Worm (Caenorhabditis elegans) whole organism, L1 larva: ENCODE data around the gene nlp-76.

Experiments
- C16A3.4 ChIP-seq: fragments of 150-350 bp; optimal IDR thresholded peaks from 2 replicates; lab custom pipeline; 2014; ENCODE audit warnings: missing biosample characterization, missing genetic modification characterization
- F16B12.6 ChIP-seq: fragments of 150-350 bp; optimal IDR thresholded peaks from 2 replicates; lab custom pipeline; 2014; ENCODE audit warnings: missing biosample characterization, missing genetic modification characterization
- Y116A8C.19 ChIP-seq: sonication (generic microtip); optimal IDR thresholded peaks from 2 replicates; lab custom pipeline; 2016; ENCODE audit warnings: missing compliant biosample characterization, missing genetic modification characterization, borderline replicate concordance
- aha-1 ChIP-seq: fragments of 150-350 bp; optimal IDR thresholded peaks from 2 replicates; lab custom pipeline; 2014; ENCODE audit warnings: missing biosample characterization, missing genetic modification characterization
- alr-1 ChIP-seq: fragments of 200-800 bp; sonication (Bioruptor generic); optimal IDR thresholded peaks from 2 replicates; lab custom pipeline; 2018; ENCODE audit warnings: borderline replicate concordance, mild to moderate bottlenecking, missing genetic modification characterization, missing compliant biosample characterization
- aly-2 ChIP-seq: fragments of 150-350 bp; optimal IDR thresholded peaks from 2 replicates; lab custom pipeline; 2014; ENCODE audit warnings: missing biosample characterization, missing genetic modification characterization
- ama-1 ChIP-seq: fragments of 150-350 bp; optimal IDR thresholded peaks from 2 replicates; lab custom pipeline; 2014
- blmp-1 ChIP-seq: fragments of 150-350 bp; optimal IDR thresholded peaks from 2 replicates; lab custom pipeline; 2014; ENCODE audit warnings: missing biosample characterization, missing genetic modification characterization
- ceh-63 ChIP-seq: fragments of 200-800 bp; sonication (Bioruptor generic); optimal IDR thresholded peaks from 2 replicates; lab custom pipeline; 2018; ENCODE audit warnings: mild to moderate bottlenecking, missing genetic modification characterization, missing compliant biosample characterization
- ceh-8 ChIP-seq: fragments of 200-800 bp; sonication (Bioruptor generic); optimal IDR thresholded peaks from 2 replicates; lab custom pipeline; 2018; ENCODE audit warnings: mild to moderate bottlenecking, missing genetic modification characterization, moderate library complexity, missing compliant biosample characterization
- ceh-88 ChIP-seq: fragments of 200-800 bp; sonication (Bioruptor generic); IDR thresholded peaks from 2 replicates; pipeline ENCODE4 v1.3.6; 2022; ENCODE audit warnings: missing genetic modification characterization, missing compliant biosample characterization
- ceh-90 ChIP-seq: sonication (generic microtip); optimal IDR thresholded peaks from 2 replicates; lab custom pipeline; 2016; ENCODE audit warnings: missing genetic modification characterization, missing compliant biosample characterization
- efl-1 ChIP-seq, 4 experiments: fragments of 150-350 bp; optimal IDR thresholded peaks in 3 of 4; peaks in 1 of 4; 1 replicate in 1 of 4; 2 replicates in 3 of 4; lab custom pipeline; 2014; ENCODE audit warnings: missing biosample characterization in 2 of 4, missing genetic modification characterization in 2 of 4, missing genetic modification reagents in 2 of 4
- efl-3 ChIP-seq: fragments of 200-800 bp; sonication (Bioruptor generic); optimal IDR thresholded peaks from 2 replicates; lab custom pipeline; 2018; ENCODE audit warnings: mild to moderate bottlenecking, missing genetic modification characterization, missing compliant biosample characterization
- egl-27 ChIP-seq, 2 experiments: fragments of 150-350 bp in 1 of 2; sonication (generic microtip); optimal IDR thresholded peaks; 3 replicates each; lab custom pipeline; 2017 to 2018; ENCODE audit warnings: missing biosample characterization in 2 of 2, missing genetic modification characterization in 2 of 2, missing genetic modification reagents in 2 of 2
- elt-2 ChIP-seq: sonication (generic microtip); optimal IDR thresholded peaks from 2 replicates; lab custom pipeline; 2016; ENCODE audit warnings: missing genetic modification characterization, mild to moderate bottlenecking, inconsistent platforms, missing compliant biosample characterization, missing genetic modification reagents
- elt-3 ChIP-seq, 6 experiments: fragments of 150-350 bp in 1 of 6; sonication (generic microtip); optimal IDR thresholded peaks; 2 replicates each; lab custom pipeline; 2017 to 2018; ENCODE audit warnings: missing biosample characterization in 6 of 6, missing genetic modification characterization in 6 of 6, inconsistent platforms in 1 of 6
- fkh-4 ChIP-seq: sonication (generic microtip); optimal IDR thresholded peaks from 2 replicates; lab custom pipeline; 2016; ENCODE audit warnings: missing compliant biosample characterization, missing genetic modification characterization, borderline replicate concordance
- fkh-8 ChIP-seq: sonication (generic microtip); optimal IDR thresholded peaks from 2 replicates; lab custom pipeline; 2016; ENCODE audit warnings: mild to moderate bottlenecking, missing genetic modification characterization, missing compliant biosample characterization
- fos-1 ChIP-seq: fragments of 150-350 bp; optimal IDR thresholded peaks from 2 replicates; lab custom pipeline; 2014; ENCODE audit warnings: missing biosample characterization, missing genetic modification characterization
- hlh-17 ChIP-seq: fragments of 200-800 bp; sonication (Bioruptor generic); optimal IDR thresholded peaks from 2 replicates; lab custom pipeline; 2018; ENCODE audit warnings: missing genetic modification characterization, mild to moderate bottlenecking, missing compliant biosample characterization, moderate library complexity, borderline replicate concordance
- hlh-4 ChIP-seq: sonication (generic microtip); optimal IDR thresholded peaks from 2 replicates; lab custom pipeline; 2016; ENCODE audit warnings: mild to moderate bottlenecking, missing genetic modification characterization, missing compliant biosample characterization
- hpl-2 ChIP-seq: fragments of 150-350 bp; optimal IDR thresholded peaks from 2 replicates; lab custom pipeline; 2014; ENCODE audit warnings: missing biosample characterization, missing genetic modification reagents, missing genetic modification characterization
- isw-1 ChIP-seq: fragments of 200-800 bp; sonication (Bioruptor generic); IDR thresholded peaks from 2 replicates; pipeline ENCODE4 v1.3.6; 2022; ENCODE audit warnings: missing genetic modification characterization, missing compliant biosample characterization
- jun-1 ChIP-seq: fragments of 150-350 bp; optimal IDR thresholded peaks from 2 replicates; lab custom pipeline; 2014; ENCODE audit warnings: missing biosample characterization, missing genetic modification reagents, missing genetic modification characterization
- lin-13 ChIP-seq: fragments of 150-350 bp; optimal IDR thresholded peaks from 2 replicates; lab custom pipeline; 2014; ENCODE audit warnings: missing biosample characterization, missing genetic modification reagents, missing genetic modification characterization
- lin-14 ChIP-seq: fragments of 200-800 bp; sonication (Bioruptor generic); optimal IDR thresholded peaks from 2 replicates; lab custom pipeline; 2018; ENCODE audit warnings: mild to moderate bottlenecking, missing genetic modification characterization, moderate library complexity, missing compliant biosample characterization
- lin-15B ChIP-seq: fragments of 150-350 bp; sonication (generic microtip); optimal IDR thresholded peaks from 3 replicates; lab custom pipeline; 2014; ENCODE audit warnings: missing biosample characterization, missing genetic modification characterization
- lin-35 ChIP-seq, 2 experiments: fragments of 150-350 bp; optimal IDR thresholded peaks; 2 replicates each; lab custom pipeline; 2014; ENCODE audit warnings: missing biosample characterization in 2 of 2, missing genetic modification characterization in 2 of 2, missing genetic modification reagents in 2 of 2
- lin-39 ChIP-seq: fragments of 150-350 bp; optimal IDR thresholded peaks from 2 replicates; lab custom pipeline; 2014; ENCODE audit warnings: missing biosample characterization, missing genetic modification reagents, missing genetic modification characterization
- lsy-2 ChIP-seq, 2 experiments: fragments of 150-350 bp; optimal IDR thresholded peaks; 2 replicates each; lab custom pipeline; 2014; ENCODE audit warnings: missing biosample characterization in 2 of 2, missing genetic modification characterization in 2 of 2
- mab-9 ChIP-seq: fragments of 200-800 bp; sonication (Bioruptor generic); IDR thresholded peaks from 2 replicates; pipeline ENCODE4 v1.3.6; 2022; ENCODE audit warnings: missing genetic modification reagents, missing genetic modification characterization, missing compliant biosample characterization
- mdl-1 ChIP-seq, 2 experiments: fragments of 150-350 bp; optimal IDR thresholded peaks; 2 replicates each; lab custom pipeline; 2014 to 2017; ENCODE audit warnings: missing biosample characterization in 2 of 2, missing genetic modification characterization in 2 of 2, inconsistent platforms in 1 of 2
- mef-2 ChIP-seq: fragments of 150-350 bp; optimal IDR thresholded peaks from 2 replicates; lab custom pipeline; 2014; ENCODE audit warnings: missing biosample characterization, missing genetic modification characterization
- mep-1 ChIP-seq: fragments of 150-350 bp; optimal IDR thresholded peaks from 2 replicates; lab custom pipeline; 2014; ENCODE audit warnings: missing biosample characterization, missing genetic modification characterization
- nhr-11 ChIP-seq: fragments of 150-350 bp; optimal IDR thresholded peaks from 2 replicates; lab custom pipeline; 2014; ENCODE audit warnings: missing biosample characterization, missing genetic modification characterization
- nhr-19 ChIP-seq: fragments of 200-800 bp; sonication (Bioruptor generic); conservative IDR thresholded peaks from 2 replicates; pipeline ENCODE4 v1.3.6; 2022; ENCODE audit warnings: missing genetic modification characterization, missing compliant biosample characterization
- nhr-47 ChIP-seq: sonication (generic microtip); optimal IDR thresholded peaks from 2 replicates; lab custom pipeline; 2016; ENCODE audit warnings: mild to moderate bottlenecking, missing genetic modification characterization, moderate library complexity, missing compliant biosample characterization
- nhr-77 ChIP-seq: fragments of 150-350 bp; optimal IDR thresholded peaks from 2 replicates; lab custom pipeline; 2014; ENCODE audit warnings: missing biosample characterization, missing genetic modification characterization
- nhr-90 ChIP-seq: sonication (generic microtip); optimal IDR thresholded peaks from 2 replicates; lab custom pipeline; 2016; ENCODE audit warnings: mild to moderate bottlenecking, missing genetic modification characterization, missing compliant biosample characterization; ENCODE audit not compliant: poor library complexity
- pqm-1 ChIP-seq: sonication (generic microtip); optimal IDR thresholded peaks from 3 replicates; lab custom pipeline; 2017; ENCODE audit warnings: missing biosample characterization, missing genetic modification characterization
- skn-1 ChIP-seq: fragments of 150-350 bp; optimal IDR thresholded peaks from 2 replicates; lab custom pipeline; 2014; ENCODE audit warnings: missing biosample characterization, missing genetic modification characterization
- snpc-4 ChIP-seq: fragments of 150-350 bp; optimal IDR thresholded peaks from 2 replicates; lab custom pipeline; 2014; ENCODE audit warnings: missing biosample characterization, missing genetic modification characterization
- snu-23 ChIP-seq: sonication (generic microtip); optimal IDR thresholded peaks from 2 replicates; lab custom pipeline; 2016; ENCODE audit warnings: missing genetic modification characterization, missing compliant biosample characterization
- sox-4 ChIP-seq: sonication (generic microtip); optimal IDR thresholded peaks from 2 replicates; lab custom pipeline; 2016; ENCODE audit warnings: missing genetic modification characterization, missing compliant biosample characterization
- tlp-1 ChIP-seq: fragments of 150-350 bp; optimal IDR thresholded peaks from 2 replicates; lab custom pipeline; 2014; ENCODE audit warnings: missing biosample characterization, missing genetic modification characterization
- unc-30 ChIP-seq: sonication (generic microtip); optimal IDR thresholded peaks from 2 replicates; lab custom pipeline; 2017; ENCODE audit warnings: missing biosample characterization, missing genetic modification characterization
- unc-98 ChIP-seq: fragments of 200-800 bp; sonication (Bioruptor generic); IDR thresholded peaks from 2 replicates; pipeline ENCODE4 v1.3.6; 2022; ENCODE audit warnings: missing genetic modification characterization, missing compliant biosample characterization
- vab-15 ChIP-seq: sonication (generic microtip); optimal IDR thresholded peaks from 2 replicates; lab custom pipeline; 2017; ENCODE audit warnings: missing genotype, mild to moderate bottlenecking, missing genetic modification characterization, missing compliant biosample characterization
- zip-4 ChIP-seq: fragments of 200-800 bp; sonication (Bioruptor generic); optimal IDR thresholded peaks from 2 replicates; lab custom pipeline; 2018; ENCODE audit warnings: mild to moderate bottlenecking, missing genetic modification characterization, moderate library complexity, missing compliant biosample characterization
- ztf-11 ChIP-seq, 2 experiments: sonication (generic microtip); optimal IDR thresholded peaks; 2 replicates each; lab custom pipeline; 2016 to 2017; ENCODE audit warnings: missing genetic modification characterization in 2 of 2, missing biosample characterization in 1 of 2, missing compliant biosample characterization in 1 of 2
- ztf-4 ChIP-seq: fragments of 150-350 bp; optimal IDR thresholded peaks from 2 replicates; lab custom pipeline; 2014; ENCODE audit warnings: missing biosample characterization, missing genetic modification characterization

nlp-76 gene

ce11 chrX:12664987-12665451 is 1.3 kb upstream of the nlp-76 start (continued):
- peak in 2 of 6 experiments; percentile 20 to 31 for TF ChIP-seq elt-3 (tag; optimal IDR thresholded peaks at IDR 0.05; lab: Kevin White, UChicago)
- no peak for TF ChIP-seq lin-15B
- TF ChIP-seq jun-1 = peak; percentile 40
- TF ChIP-seq nhr-19 (GFP tag; lab: Robert Waterston, UW) = peak; percentile 78
- TF ChIP-seq lin-39 (tag; lab: Kevin White, UChicago) = no peak
- TF ChIP-seq ztf-11 (tag; optimal IDR thresholded peaks at IDR 0.05; lab: Kevin White, UChicago) = peak in 1 of 2 experiments; percentile 59
- TF ChIP-seq vab-15 (tag; lab: Kevin White, UChicago) = no peak
- TF ChIP-seq zip-4 (GFP tag; lab: Kevin White, UChicago) = peak; percentile 36
- peak; percentile 88 for TF ChIP-seq snu-23 (GFP tag; lab: Kevin White, UChicago)
- peak; percentile 17 to 18 for TF ChIP-seq efl-1 (optimal IDR thresholded peaks at IDR 0.05; lab: Kevin White, UChicago)
- TF ChIP-seq efl-1 (GFP tag; optimal IDR thresholded peaks at IDR 0.05 in 1 of 2; lab: Kevin White, UChicago) = peak in 1 of 2 experiments; percentile 93
- TF ChIP-seq C16A3.4 (tag; lab: Kevin White, UChicago) = peak; percentile 51
- TF ChIP-seq lin-35 (GFP tag; optimal IDR thresholded peaks at IDR 0.05; lab: Kevin White, UChicago) = peak; percentile 26 to 56
- TF ChIP-seq nhr-11 (tag; lab: Kevin White, UChicago) = no peak
- no peak for TF ChIP-seq fkh-4 (tag; lab: Kevin White, UChicago)
- no peak for TF ChIP-seq efl-3 (GFP tag; lab: Kevin White, UChicago)
- TF ChIP-seq hlh-17 (GFP tag; lab: Kevin White, UChicago) = no peak
- peak; percentile 24 for TF ChIP-seq lin-13 (GFP tag; lab: Kevin White, UChicago)
- TF ChIP-seq mab-9 = peak; percentile 39; the same call in 1 of the 2 replicates
- TF ChIP-seq skn-1 (tag; lab: Kevin White, UChicago) = peak; percentile 8
- TF ChIP-seq Y116A8C.19 (tag; lab: Kevin White, UChicago) = no peak
- TF ChIP-seq unc-98 (GFP tag; lab: Robert Waterston, UW) = no peak
- peak; percentile 33; the same call in 1 of the 2 replicates for TF ChIP-seq isw-1 (GFP tag; lab: Robert Waterston, UW)
- peak; percentile 68 for TF ChIP-seq aly-2 (tag; lab: Kevin White, UChicago)
- no peak for TF ChIP-seq tlp-1
- no peak for TF ChIP-seq ceh-90 (tag; lab: Kevin White, UChicago)
- peak; percentile 68 for TF ChIP-seq lin-14
- no peak for TF ChIP-seq ceh-63 (GFP tag; lab: Kevin White, UChicago)
- no peak for TF ChIP-seq unc-30 (tag; lab: Kevin White, UChicago)
- TF ChIP-seq F16B12.6 (tag; lab: Kevin White, UChicago) = no peak
- peak in 1 of 2 experiments; percentile 82 for TF ChIP-seq mdl-1 (tag; optimal IDR thresholded peaks at IDR 0.05; lab: Kevin White, UChicago)
- TF ChIP-seq ztf-4 (tag; lab: Kevin White, UChicago) = peak; percentile 71
- TF ChIP-seq nhr-90 (tag; lab: Kevin White, UChicago) = peak; percentile 53
- no peak for TF ChIP-seq hlh-4 (tag; lab: Kevin White, UChicago)
- TF ChIP-seq hpl-2 = peak; percentile 21
- peak; percentile 65 for TF ChIP-seq nhr-77 (tag; lab: Kevin White, UChicago)
- TF ChIP-seq ceh-8 (GFP tag; lab: Kevin White, UChicago) = peak; percentile 31
- no peak for TF ChIP-seq elt-2 (tag; lab: Kevin White, UChicago)
- TF ChIP-seq alr-1 (tag; lab: Kevin White, UChicago) = no peak
- peak; percentile 63 for TF ChIP-seq mep-1
- peak; percentile 42 for TF ChIP-seq fos-1 (tag; lab: Kevin White, UChicago)
- TF ChIP-seq ama-1 (lab: Kevin White, UChicago) = peak; percentile 68
- peak in 1 of 2 experiments; percentile 49 for TF ChIP-seq egl-27 (tag; optimal IDR thresholded peaks at IDR 0.05; lab: Kevin White, UChicago)
- TF ChIP-seq aha-1 (tag; lab: Kevin White, UChicago) = no peak
- TF ChIP-seq pqm-1 (tag; lab: Kevin White, UChicago) = no peak
- peak; percentile 27 for TF ChIP-seq mef-2
- peak; percentile 28 to 69 for TF ChIP-seq lsy-2 (tag; optimal IDR thresholded peaks at IDR 0.05; lab: Kevin White, UChicago)
- TF ChIP-seq ceh-88 = no peak
- TF ChIP-seq snpc-4 (tag; lab: Kevin White, UChicago) = peak; percentile 7
- peak; percentile 88 for TF ChIP-seq nhr-47 (tag; lab: Kevin White, UChicago)
- peak; percentile 65 for TF ChIP-seq fkh-8 (tag; lab: Kevin White, UChicago)
- TF ChIP-seq blmp-1 = peak; percentile 44
- peak; percentile 50 for TF ChIP-seq sox-4 (tag; lab: Kevin White, UChicago)
